Worm (Caenorhabditis elegans) whole organism, L1 larva: Measurements from ENCODE around the gene T13H10.2.

ENCODE experiments used
- F16B12.6 ChIP-seq: fragments of 150-350 bp; optimal IDR thresholded peaks from 2 replicates; lab custom pipeline; 2014; ENCODE audit warnings: missing biosample characterization, missing genetic modification characterization
- alr-1 ChIP-seq: fragments of 200-800 bp; sonication (Bioruptor generic); optimal IDR thresholded peaks from 2 replicates; lab custom pipeline; 2018; ENCODE audit warnings: borderline replicate concordance, mild to moderate bottlenecking, missing genetic modification characterization, missing compliant biosample characterization
- aly-2 ChIP-seq: fragments of 150-350 bp; optimal IDR thresholded peaks from 2 replicates; lab custom pipeline; 2014; ENCODE audit warnings: missing biosample characterization, missing genetic modification characterization
- ama-1 ChIP-seq: fragments of 150-350 bp; optimal IDR thresholded peaks from 2 replicates; lab custom pipeline; 2014
- blmp-1 ChIP-seq: fragments of 150-350 bp; optimal IDR thresholded peaks from 2 replicates; lab custom pipeline; 2014; ENCODE audit warnings: missing biosample characterization, missing genetic modification characterization
- ceh-63 ChIP-seq: fragments of 200-800 bp; sonication (Bioruptor generic); optimal IDR thresholded peaks from 2 replicates; lab custom pipeline; 2018; ENCODE audit warnings: mild to moderate bottlenecking, missing genetic modification characterization, missing compliant biosample characterization
- ceh-8 ChIP-seq: fragments of 200-800 bp; sonication (Bioruptor generic); optimal IDR thresholded peaks from 2 replicates; lab custom pipeline; 2018; ENCODE audit warnings: mild to moderate bottlenecking, missing genetic modification characterization, moderate library complexity, missing compliant biosample characterization
- ceh-82 ChIP-seq, 3 experiments: fragments of 150-350 bp in 1 of 3; sonication (generic microtip) in 2 of 3; optimal IDR thresholded peaks; 2 replicates each; lab custom pipeline; 2014 to 2017; ENCODE audit warnings: missing biosample characterization in 3 of 3, missing genetic modification characterization in 3 of 3
- ceh-90 ChIP-seq: sonication (generic microtip); optimal IDR thresholded peaks from 2 replicates; lab custom pipeline; 2016; ENCODE audit warnings: missing genetic modification characterization, missing compliant biosample characterization
- dpl-1 ChIP-seq, 3 experiments: fragments of 150-350 bp in 2 of 3; sonication (generic microtip) in 1 of 3; optimal IDR thresholded peaks; 2 replicates each; lab custom pipeline; 2014 to 2017; ENCODE audit warnings: missing biosample characterization in 3 of 3, missing genetic modification characterization in 3 of 3, missing genetic modification reagents in 3 of 3
- dsc-1 ChIP-seq: sonication (generic microtip); optimal IDR thresholded peaks from 2 replicates; lab custom pipeline; 2016; ENCODE audit warnings: mild to moderate bottlenecking, missing genetic modification characterization, missing compliant biosample characterization
- efl-1 ChIP-seq, 4 experiments: fragments of 150-350 bp; optimal IDR thresholded peaks in 3 of 4; peaks in 1 of 4; 1 replicate in 1 of 4; 2 replicates in 3 of 4; lab custom pipeline; 2014; ENCODE audit warnings: missing biosample characterization in 2 of 4, missing genetic modification characterization in 2 of 4, missing genetic modification reagents in 2 of 4
- efl-3 ChIP-seq: fragments of 200-800 bp; sonication (Bioruptor generic); optimal IDR thresholded peaks from 2 replicates; lab custom pipeline; 2018; ENCODE audit warnings: mild to moderate bottlenecking, missing genetic modification characterization, missing compliant biosample characterization
- egl-13 ChIP-seq: sonication (generic microtip); optimal IDR thresholded peaks from 2 replicates; lab custom pipeline; 2016; ENCODE audit warnings: missing genotype, missing genetic modification reagents, missing genetic modification characterization, missing compliant biosample characterization
- elt-3 ChIP-seq, 6 experiments: fragments of 150-350 bp in 1 of 6; sonication (generic microtip); optimal IDR thresholded peaks; 2 replicates each; lab custom pipeline; 2017 to 2018; ENCODE audit warnings: missing biosample characterization in 6 of 6, missing genetic modification characterization in 6 of 6, inconsistent platforms in 1 of 6
- ets-5 ChIP-seq: fragments of 200-800 bp; sonication (Bioruptor generic); IDR thresholded peaks from 2 replicates; pipeline ENCODE4 v1.3.6; 2022; ENCODE audit warnings: missing genetic modification characterization, missing compliant biosample characterization
- fos-1 ChIP-seq: fragments of 150-350 bp; optimal IDR thresholded peaks from 2 replicates; lab custom pipeline; 2014; ENCODE audit warnings: missing biosample characterization, missing genetic modification characterization
- grh-1 ChIP-seq: fragments of 200-800 bp; sonication (Bioruptor generic); IDR thresholded peaks from 2 replicates; pipeline ENCODE4 v1.3.6; 2022; ENCODE audit warnings: missing genetic modification reagents, missing genetic modification characterization, missing compliant biosample characterization
- hlh-17 ChIP-seq: fragments of 200-800 bp; sonication (Bioruptor generic); optimal IDR thresholded peaks from 2 replicates; lab custom pipeline; 2018; ENCODE audit warnings: missing genetic modification characterization, mild to moderate bottlenecking, missing compliant biosample characterization, moderate library complexity, borderline replicate concordance
- hpl-2 ChIP-seq: fragments of 150-350 bp; optimal IDR thresholded peaks from 2 replicates; lab custom pipeline; 2014; ENCODE audit warnings: missing biosample characterization, missing genetic modification reagents, missing genetic modification characterization
- isw-1 ChIP-seq: fragments of 200-800 bp; sonication (Bioruptor generic); IDR thresholded peaks from 2 replicates; pipeline ENCODE4 v1.3.6; 2022; ENCODE audit warnings: missing genetic modification characterization, missing compliant biosample characterization
- jun-1 ChIP-seq: fragments of 150-350 bp; optimal IDR thresholded peaks from 2 replicates; lab custom pipeline; 2014; ENCODE audit warnings: missing biosample characterization, missing genetic modification reagents, missing genetic modification characterization
- lin-15B ChIP-seq: fragments of 150-350 bp; sonication (generic microtip); optimal IDR thresholded peaks from 3 replicates; lab custom pipeline; 2014; ENCODE audit warnings: missing biosample characterization, missing genetic modification characterization
- lin-35 ChIP-seq, 2 experiments: fragments of 150-350 bp; optimal IDR thresholded peaks; 2 replicates each; lab custom pipeline; 2014; ENCODE audit warnings: missing biosample characterization in 2 of 2, missing genetic modification characterization in 2 of 2, missing genetic modification reagents in 2 of 2
- lsy-2 ChIP-seq, 2 experiments: fragments of 150-350 bp; optimal IDR thresholded peaks; 2 replicates each; lab custom pipeline; 2014; ENCODE audit warnings: missing biosample characterization in 2 of 2, missing genetic modification characterization in 2 of 2
- mab-9 ChIP-seq: fragments of 200-800 bp; sonication (Bioruptor generic); IDR thresholded peaks from 2 replicates; pipeline ENCODE4 v1.3.6; 2022; ENCODE audit warnings: missing genetic modification reagents, missing genetic modification characterization, missing compliant biosample characterization
- mdl-1 ChIP-seq, 2 experiments: fragments of 150-350 bp; optimal IDR thresholded peaks; 2 replicates each; lab custom pipeline; 2014 to 2017; ENCODE audit warnings: missing biosample characterization in 2 of 2, missing genetic modification characterization in 2 of 2, inconsistent platforms in 1 of 2
- mep-1 ChIP-seq: fragments of 150-350 bp; optimal IDR thresholded peaks from 2 replicates; lab custom pipeline; 2014; ENCODE audit warnings: missing biosample characterization, missing genetic modification characterization
- nhr-19 ChIP-seq: fragments of 200-800 bp; sonication (Bioruptor generic); conservative IDR thresholded peaks from 2 replicates; pipeline ENCODE4 v1.3.6; 2022; ENCODE audit warnings: missing genetic modification characterization, missing compliant biosample characterization
- nhr-20 ChIP-seq: sonication (generic microtip); optimal IDR thresholded peaks from 2 replicates; lab custom pipeline; 2016; ENCODE audit warnings: mild to moderate bottlenecking, missing genetic modification characterization, missing compliant biosample characterization
- nhr-47 ChIP-seq: sonication (generic microtip); optimal IDR thresholded peaks from 2 replicates; lab custom pipeline; 2016; ENCODE audit warnings: mild to moderate bottlenecking, missing genetic modification characterization, moderate library complexity, missing compliant biosample characterization
- nhr-76 ChIP-seq: sonication (generic microtip); optimal IDR thresholded peaks from 2 replicates; lab custom pipeline; 2017; ENCODE audit warnings: missing biosample characterization, missing genetic modification characterization
- nhr-84 ChIP-seq: sonication (generic microtip); optimal IDR thresholded peaks from 2 replicates; lab custom pipeline; 2017; ENCODE audit warnings: missing biosample characterization, missing genetic modification characterization
- nhr-90 ChIP-seq: sonication (generic microtip); optimal IDR thresholded peaks from 2 replicates; lab custom pipeline; 2016; ENCODE audit warnings: mild to moderate bottlenecking, missing genetic modification characterization, missing compliant biosample characterization; ENCODE audit not compliant: poor library complexity
- pag-3 ChIP-seq: sonication (generic microtip); optimal IDR thresholded peaks from 2 replicates; lab custom pipeline; 2017; ENCODE audit warnings: missing genetic modification characterization, mild to moderate bottlenecking, missing compliant biosample characterization, antibody characterized with exemption, borderline replicate concordance; ENCODE audit not compliant: insufficient read depth
- pax-3 ChIP-seq: fragments of 200-800 bp; sonication (Bioruptor generic); optimal IDR thresholded peaks from 2 replicates; lab custom pipeline; 2018; ENCODE audit warnings: mild to moderate bottlenecking, missing genetic modification characterization, moderate library complexity, missing compliant biosample characterization
- pqm-1 ChIP-seq: sonication (generic microtip); optimal IDR thresholded peaks from 3 replicates; lab custom pipeline; 2017; ENCODE audit warnings: missing biosample characterization, missing genetic modification characterization
- rnt-1 ChIP-seq: sonication (generic microtip); optimal IDR thresholded peaks from 2 replicates; lab custom pipeline; 2016; ENCODE audit warnings: mild to moderate bottlenecking, missing genetic modification characterization, moderate library complexity, missing compliant biosample characterization
- snpc-4 ChIP-seq: fragments of 150-350 bp; optimal IDR thresholded peaks from 2 replicates; lab custom pipeline; 2014; ENCODE audit warnings: missing biosample characterization, missing genetic modification characterization
- snu-23 ChIP-seq: sonication (generic microtip); optimal IDR thresholded peaks from 2 replicates; lab custom pipeline; 2016; ENCODE audit warnings: missing genetic modification characterization, missing compliant biosample characterization
- sox-4 ChIP-seq: sonication (generic microtip); optimal IDR thresholded peaks from 2 replicates; lab custom pipeline; 2016; ENCODE audit warnings: missing genetic modification characterization, missing compliant biosample characterization
- sptf-1 ChIP-seq: fragments of 150-350 bp; optimal IDR thresholded peaks from 2 replicates; lab custom pipeline; 2014; ENCODE audit warnings: missing biosample characterization, missing genetic modification characterization
- swsn-7 ChIP-seq: sonication (generic microtip); optimal IDR thresholded peaks from 2 replicates; lab custom pipeline; 2016; ENCODE audit warnings: missing genetic modification characterization, missing compliant biosample characterization
- tbx-2 ChIP-seq: sonication (generic microtip); optimal IDR thresholded peaks from 2 replicates; lab custom pipeline; 2016; ENCODE audit warnings: missing genetic modification characterization, missing compliant biosample characterization
- unc-86 ChIP-seq: sonication (generic microtip); optimal IDR thresholded peaks from 2 replicates; lab custom pipeline; 2016; ENCODE audit warnings: missing genetic modification characterization, missing compliant biosample characterization
- unc-98 ChIP-seq: fragments of 200-800 bp; sonication (Bioruptor generic); IDR thresholded peaks from 2 replicates; pipeline ENCODE4 v1.3.6; 2022; ENCODE audit warnings: missing genetic modification characterization, missing compliant biosample characterization
- xbp-1 ChIP-seq: sonication (generic microtip); optimal IDR thresholded peaks from 2 replicates; lab custom pipeline; 2016; ENCODE audit warnings: missing genetic modification characterization, missing compliant biosample characterization
- zag-1 ChIP-seq: fragments of 150-350 bp; optimal IDR thresholded peaks from 2 replicates; lab custom pipeline; 2014; ENCODE audit warnings: missing biosample characterization, missing genetic modification characterization
- ztf-4 ChIP-seq: fragments of 150-350 bp; optimal IDR thresholded peaks from 2 replicates; lab custom pipeline; 2014; ENCODE audit warnings: missing biosample characterization, missing genetic modification characterization

The T13H10.2 gene

ce11 chrIV:9994895-9995394, 30.9 kb downstream of the T13H10.2 start, which contains the start of gene uba-1 (continued):
- TF ChIP-seq pag-3 = no peak
- TF ChIP-seq efl-3 (GFP tag; lab: Kevin White, UChicago) = no peak
- TF ChIP-seq ceh-90 (tag; lab: Kevin White, UChicago) = no peak
- TF ChIP-seq F16B12.6 (tag; lab: Kevin White, UChicago) = no peak
- no peak for TF ChIP-seq sptf-1

ce11 chrIV:9998487-9999218, 34.6 kb downstream of the T13H10.2 start, which contains the start of gene pyp-1:
TSS of gene pyp-1 (minus strand) at chrIV:9998925.
- TF ChIP-seq ceh-8 (GFP tag; lab: Kevin White, UChicago) (no peak), elt-3 (tag; optimal IDR thresholded peaks at IDR 0.05; lab: Kevin White, UChicago) (no peak), pqm-1 (no peak), ama-1 (no peak), dsc-1 (tag; lab: Kevin White, UChicago) (no peak), sox-4 (tag; lab: Kevin White, UChicago) (no peak), aly-2 (tag; lab: Kevin White, UChicago) (no peak), nhr-19 (GFP tag; lab: Robert Waterston, UW) (peak; percentile 88), unc-86 (no peak), ceh-63 (GFP tag; lab: Kevin White, UChicago) (no peak), mep-1 (tag; lab: Kevin White, UChicago) (peak; percentile 46), rnt-1 (tag; lab: Kevin White, UChicago) (peak; percentile 12), lsy-2 (tag; optimal IDR thresholded peaks at IDR 0.05; lab: Kevin White, UChicago) (peak; percentile 11 to 72), nhr-47 (tag; lab: Kevin White, UChicago) (peak; percentile 22), blmp-1 (tag; lab: Kevin White, UChicago) (peak; percentile 25), hpl-2 (GFP tag; lab: Kevin White, UChicago) (no peak), lin-15B (tag; lab: Kevin White, UChicago) (no peak), lin-35 (GFP tag; optimal IDR thresholded peaks at IDR 0.05; lab: Kevin White, UChicago) (peak; percentile 10 to 14), hlh-17 (GFP tag; lab: Kevin White, UChicago) (no peak), fos-1 (tag; lab: Kevin White, UChicago) (no peak), nhr-84 (tag; lab: Kevin White, UChicago) (no peak), F16B12.6 (tag; lab: Kevin White, UChicago) (peak; percentile 78), nhr-90 (tag; lab: Kevin White, UChicago) (no peak), ets-5 (GFP tag; lab: Robert Waterston, UW) (no peak), jun-1 (tag; lab: Kevin White, UChicago) (no peak), tbx-2 (no peak), alr-1 (tag; lab: Kevin White, UChicago) (no peak), xbp-1 (tag; lab: Kevin White, UChicago) (peak; percentile 10), isw-1 (no peak), nhr-20 (no peak), swsn-7 (tag; lab: Kevin White, UChicago) (no peak), efl-1 (optimal IDR thresholded peaks at IDR 0.05; lab: Kevin White, UChicago) (no peak), efl-1 (GFP tag; optimal IDR thresholded peaks at IDR 0.05 in 1 of 2; lab: Kevin White, UChicago) (peak in 1 of 2 experiments; percentile 28), egl-13 (tag; lab: Kevin White, UChicago) (no peak), ztf-4 (tag; lab: Kevin White, UChicago) (no peak), grh-1 (GFP tag; lab: Robert Waterston, UW) (no peak), mdl-1 (tag; optimal IDR thresholded peaks at IDR 0.05; lab: Kevin White, UChicago) (peak in 1 of 2 experiments; percentile 28), unc-98 (GFP tag; lab: Robert Waterston, UW) (no peak), ceh-82 (tag; optimal IDR thresholded peaks at IDR 0.05; lab: Kevin White, UChicago) (no peak), snu-23 (GFP tag; lab: Kevin White, UChicago) (peak; percentile 26), nhr-76 (tag; lab: Kevin White, UChicago) (no peak), pax-3 (tag; lab: Kevin White, UChicago) (no peak), snpc-4 (tag; lab: Kevin White, UChicago) (no peak), dpl-1 (GFP tag; optimal IDR thresholded peaks at IDR 0.05; lab: Kevin White, UChicago) (peak in 1 of 3 experiments; percentile 41), zag-1 (tag; lab: Kevin White, UChicago) (no peak), mab-9 (GFP tag; lab: Robert Waterston, UW) (no peak)
